Worm (Caenorhabditis elegans): ENCODE results near the gene oac-24.

The oac-24 gene

ce11 chrV:4745269-4745668 is 34.7 kb downstream of the oac-24 start, which contains the start of gene C18G1.7:
TSS of gene C18G1.7 (plus strand) at chrV:4745569.
- TF ChIP-seq bed-3 (GFP tag; optimal IDR thresholded peaks at IDR 0.05) = no peak
- TF ChIP-seq zip-8 (tag; optimal IDR thresholded peaks at IDR 0.05) = no peak

ce11 chrV:4750294-4750693 is 39.7 kb downstream of the oac-24 start, which contains the start of gene C18G1.6:
TSS of gene C18G1.6 (plus strand) at chrV:4750594.
- TF ChIP-seq lin-13 (tag; optimal IDR thresholded peaks at IDR 0.05) = no peak
- TF ChIP-seq nhr-237 (tag; optimal IDR thresholded peaks at IDR 0.05) = no peak
- no peak for TF ChIP-seq bed-3 (GFP tag; optimal IDR thresholded peaks at IDR 0.05)
- TF ChIP-seq mab-5 (tag; optimal IDR thresholded peaks at IDR 0.05) = no peak
- TF ChIP-seq nhr-2 (tag; optimal IDR thresholded peaks at IDR 0.05) = no peak
- TF ChIP-seq ceh-43 (GFP tag; optimal IDR thresholded peaks at IDR 0.05) = no peak
- TF ChIP-seq zip-8 (tag; optimal IDR thresholded peaks at IDR 0.05) = no peak
- TF ChIP-seq ces-1 (GFP tag; optimal IDR thresholded peaks at IDR 0.05) = no peak
- no peak for TF ChIP-seq lsy-2 (tag; optimal IDR thresholded peaks at IDR 0.05)
- TF ChIP-seq nhr-12 (tag; optimal IDR thresholded peaks at IDR 0.05) = no peak
- TF ChIP-seq elt-3 (tag; optimal IDR thresholded peaks at IDR 0.05) = no peak
- TF ChIP-seq sem-2 (GFP tag; optimal IDR thresholded peaks at IDR 0.05) = no peak
- TF ChIP-seq snpc-4 (tag; optimal IDR thresholded peaks at IDR 0.05) = no peak
- no peak for TF ChIP-seq flh-1 (GFP tag; optimal IDR thresholded peaks at IDR 0.05)
- no peak for TF ChIP-seq M03D4.4 (tag; optimal IDR thresholded peaks at IDR 0.05)
- no peak for TF ChIP-seq nhr-76 (tag; optimal IDR thresholded peaks at IDR 0.05)
- no peak for TF ChIP-seq sptf-1 (tag; optimal IDR thresholded peaks at IDR 0.05)

ce11 chrV:4754123-4754522 is 43.6 kb downstream of the oac-24 start, which contains the start of gene hil-4:
TSS of gene hil-4 (plus strand) at chrV:4754313.
- no peak for TF ChIP-seq hlh-1 (tag; optimal IDR thresholded peaks at IDR 0.05)
- TF ChIP-seq ces-1 (GFP tag; optimal IDR thresholded peaks at IDR 0.05) = no peak
- no peak for TF ChIP-seq elt-3 (tag; optimal IDR thresholded peaks at IDR 0.05)
- no peak for TF ChIP-seq drap-1 (GFP tag; optimal IDR thresholded peaks at IDR 0.05)

ce11 chrV:4754684-4755211 is 44.2 kb downstream of the oac-24 start:
- TF ChIP-seq lsy-2 (tag; optimal IDR thresholded peaks at IDR 0.05) (no peak), nhr-12 (tag; optimal IDR thresholded peaks at IDR 0.05) (no peak), ham-2 (GFP tag; optimal IDR thresholded peaks at IDR 0.05) (no peak), mls-2 (tag; optimal IDR thresholded peaks at IDR 0.05) (no peak), ces-1 (GFP tag; optimal IDR thresholded peaks at IDR 0.05) (no peak), unc-39 (tag; optimal IDR thresholded peaks at IDR 0.05) (no peak), lin-13 (tag; optimal IDR thresholded peaks at IDR 0.05) (no peak), elt-1 (tag; optimal IDR thresholded peaks at IDR 0.05; ENCODE audit: borderline replicate concordance, insufficient read depth) (no peak), ceh-43 (GFP tag; optimal IDR thresholded peaks at IDR 0.05) (no peak)

- no peak for TF ChIP-seq tbx-8 (GFP tag; optimal IDR thresholded peaks at IDR 0.05)
- no peak for TF ChIP-seq ztf-11 (tag; optimal IDR thresholded peaks at IDR 0.05)
- no peak for TF ChIP-seq pha-4 (tag; optimal IDR thresholded peaks at IDR 0.05)
- no peak for TF ChIP-seq ham-2 (GFP tag; optimal IDR thresholded peaks at IDR 0.05)
- TF ChIP-seq hlh-1 (tag; optimal IDR thresholded peaks at IDR 0.05) = no peak
- no peak for TF ChIP-seq zip-8 (tag; optimal IDR thresholded peaks at IDR 0.05)
- TF ChIP-seq nhr-237 (tag; optimal IDR thresholded peaks at IDR 0.05) = no peak
- TF ChIP-seq blmp-1 (tag; optimal IDR thresholded peaks at IDR 0.05) = no peak
- no peak for TF ChIP-seq cnd-1 (tag; optimal IDR thresholded peaks at IDR 0.05)
- TF ChIP-seq ces-1 (GFP tag; optimal IDR thresholded peaks at IDR 0.05) = no peak
- no peak for TF ChIP-seq nhr-28 (tag; optimal IDR thresholded peaks at IDR 0.05)
- no peak for TF ChIP-seq lin-32 (GFP tag; optimal IDR thresholded peaks at IDR 0.05)
- TF ChIP-seq mab-5 (tag; optimal IDR thresholded peaks at IDR 0.05) = no peak
Observed at ce11 chrV:4755308-4756029, 44.9 kb downstream of the oac-24 start, which contains the start of gene pgl-3. TSS of gene pgl-3 (plus strand) at chrV:4755979.

All from whole organism, mixed stage, embryonic.